Worm (Caenorhabditis elegans): ENCODE measurements around the gene rbx-1.
A peak's percentile ranks its signal among the peaks of the same experiment; 100 is the strongest.

Gene rbx-1

ce11 chrV:9680260-9680659 lies 10.1 kb downstream of the rbx-1 start (continued):
- TF ChIP-seq snpc-1.3 (tag; optimal IDR thresholded peaks at IDR 0.05; ENCODE audit: insufficient read depth) (no peak), athp-1 (tag; optimal IDR thresholded peaks at IDR 0.05) (no peak), dpl-1 (GFP tag; optimal IDR thresholded peaks at IDR 0.05) (no peak), Y67H2A.10 (GFP tag; conservative IDR thresholded peaks at IDR 0.05) (no peak)

ce11 chrV:9679166-9679565 lies 11.2 kb downstream of the rbx-1 start, which contains the start of gene ZK287.9:
Gene ZK287.9, plus strand, starts transcription at chrV:9679357.
- TF ChIP-seq let-607 (tag; optimal IDR thresholded peaks at IDR 0.05) (peak; percentile 73 to 93), snpc-3.4 (tag; optimal IDR thresholded peaks at IDR 0.05) (no peak), Y53G8AR.9 (GFP tag; conservative IDR thresholded peaks at IDR 0.05) (no peak), mxl-1 (tag; optimal IDR thresholded peaks at IDR 0.05) (no peak), mes-4 (tag; optimal IDR thresholded peaks at IDR 0.05) (no peak), zim-3 (tag; optimal IDR thresholded peaks at IDR 0.05) (no peak), unc-62 (GFP tag; optimal IDR thresholded peaks at IDR 0.05) (peak; percentile 34), snpc-1.3 (tag; optimal IDR thresholded peaks at IDR 0.05; ENCODE audit: insufficient read depth) (no peak), nhr-80 (tag; optimal IDR thresholded peaks at IDR 0.05) (peak; percentile 80), madf-8 (GFP tag; conservative IDR thresholded peaks at IDR 0.05) (no peak), K11D2.4 (GFP tag; IDR thresholded peaks at IDR 0.05) (no peak), lsl-1 (GFP tag; optimal IDR thresholded peaks at IDR 0.05) (no peak), Y95B8A.8 (GFP tag; IDR thresholded peaks at IDR 0.05) (no peak), lag-1 (GFP tag; IDR thresholded peaks at IDR 0.05) (no peak), lin-26 (GFP tag; IDR thresholded peaks at IDR 0.05) (no peak), D2030.7 (GFP tag; IDR thresholded peaks at IDR 0.05) (no peak), attf-5 (GFP tag; optimal IDR thresholded peaks at IDR 0.05) (no peak), ztf-28 (GFP tag; IDR thresholded peaks at IDR 0.05) (no peak), lin-54 (GFP tag; optimal IDR thresholded peaks at IDR 0.05) (no peak), sea-2 (GFP tag; IDR thresholded peaks at IDR 0.05) (no peak), sptf-2 (GFP tag; optimal IDR thresholded peaks at IDR 0.05) (no peak), dpl-1 (GFP tag; optimal IDR thresholded peaks at IDR 0.05) (no peak), efl-1 (GFP tag; optimal IDR thresholded peaks at IDR 0.05) (no peak), K12H6.12 (tag; optimal IDR thresholded peaks at IDR 0.05) (no peak), hlh-26 (GFP tag; conservative IDR thresholded peaks at IDR 0.05) (no peak), ccch-3 (GFP tag; optimal IDR thresholded peaks at IDR 0.05) (no peak)

- TF ChIP-seq nhr-80 (tag; optimal IDR thresholded peaks at IDR 0.05) (peak; percentile 6), lsl-1 (GFP tag; optimal IDR thresholded peaks at IDR 0.05) (no peak), ceh-100 (GFP tag; IDR thresholded peaks at IDR 0.05) (no peak), gei-17 (GFP tag; optimal IDR thresholded peaks at IDR 0.05) (no peak)
Observed at ce11 chrV:9677977-9678376, 12.3 kb downstream of the rbx-1 start, which contains the start of gene cthd-1. Gene cthd-1, plus strand, starts transcription at chrV:9678277.

ce11 chrV:9673199-9673843 lies 17.0 kb downstream of the rbx-1 start, which contains the start of gene sulp-8:
Gene sulp-8, minus strand, starts transcription at chrV:9673667.
- no peak for TF ChIP-seq Y53G8AR.9 (GFP tag; conservative IDR thresholded peaks at IDR 0.05)
- TF ChIP-seq gei-17 (GFP tag; optimal IDR thresholded peaks at IDR 0.05), result no peak
- no peak for TF ChIP-seq sea-2 (GFP tag; IDR thresholded peaks at IDR 0.05)
- TF ChIP-seq efl-1 (GFP tag; optimal IDR thresholded peaks at IDR 0.05), result no peak
- no peak for TF ChIP-seq Y56A3A.18 (GFP tag; IDR thresholded peaks at IDR 0.05)
- no peak for TF ChIP-seq lsl-1 (GFP tag; optimal IDR thresholded peaks at IDR 0.05)

- TF ChIP-seq nhr-80 (tag; optimal IDR thresholded peaks at IDR 0.05), result peak; percentile 3
- TF ChIP-seq tbp1 (GFP tag; optimal IDR thresholded peaks at IDR 0.05), result no peak
Observed at ce11 chrV:9672495-9672894, 17.8 kb downstream of the rbx-1 start.

Data from whole organism, young adult.